Fruit fly (Drosophila melanogaster) S2 (cell line): ENCODE measurements around the gene Gart.

ENCODE experiments used
- CG8478 ChIP-seq: fragments of >200 bp; optimal IDR thresholded peaks from 2 replicates; lab custom pipeline; 2018
- CTCF ChIP-seq, 2 experiments: fragments of >200 bp; optimal IDR thresholded peaks; 2 replicates each; lab custom pipeline; 2018

DNA sequence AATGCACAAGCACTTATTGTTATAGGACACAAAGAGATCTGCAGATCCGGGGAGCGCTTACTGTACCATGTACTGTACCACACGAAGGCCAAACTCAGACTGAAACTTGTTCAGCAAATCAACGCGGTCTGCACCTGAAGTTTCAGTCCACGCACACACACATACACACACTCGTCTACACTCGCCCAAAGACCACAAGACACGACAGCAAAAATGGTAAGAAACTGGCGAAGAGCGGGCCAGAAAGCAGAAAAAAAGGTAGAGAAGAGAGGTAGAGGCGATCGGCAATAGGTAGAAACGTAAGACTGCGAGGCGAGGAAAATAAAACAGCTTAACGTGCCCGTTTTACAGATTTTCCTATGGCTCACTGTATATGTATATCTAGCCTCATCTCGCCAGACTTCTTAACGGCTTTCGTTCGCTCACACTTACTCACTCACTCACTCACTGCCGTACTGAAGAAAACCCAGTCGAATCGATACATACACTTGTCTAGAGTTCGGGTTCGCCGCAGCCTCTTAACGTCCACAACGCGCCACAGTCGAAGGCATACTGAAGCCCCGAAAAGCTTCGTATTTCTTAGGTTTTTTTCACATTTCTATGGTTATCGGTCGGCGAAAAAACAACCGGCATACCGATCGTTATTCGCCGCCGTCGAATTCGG, 13.8 kb downstream of the Gart start, which contains the start of gene uif:
- TF ChIP-seq CTCF (optimal IDR thresholded peaks at IDR 0.05; lab: Kevin White, UChicago) (no peak), CG8478 (lab: Kevin White, UChicago) (no peak)
